Worm (Caenorhabditis elegans) whole organism, midembryonic: ENCODE data around the gene snx-6.

ENCODE experiments used
- ref-1 ChIP-seq: fragments of 200-800 bp; sonication (Bioruptor generic); conservative IDR thresholded peaks from 2 replicates; pipeline ENCODE4 v1.3.6; 2022; ENCODE audit warnings: missing genetic modification reagents, missing genetic modification characterization, missing compliant biosample characterization
- tab-1 ChIP-seq: fragments of 200-800 bp; sonication (Bioruptor generic); IDR thresholded peaks from 2 replicates; pipeline ENCODE4 v1.3.6; 2022; ENCODE audit warnings: missing genetic modification characterization, missing compliant biosample characterization
- ztf-23 ChIP-seq: fragments of 200-800 bp; sonication (Bioruptor generic); IDR thresholded peaks from 2 replicates; pipeline ENCODE4 v1.3.6; 2022; ENCODE audit warnings: missing genetic modification reagents, missing genetic modification characterization, missing compliant biosample characterization

DNA sequence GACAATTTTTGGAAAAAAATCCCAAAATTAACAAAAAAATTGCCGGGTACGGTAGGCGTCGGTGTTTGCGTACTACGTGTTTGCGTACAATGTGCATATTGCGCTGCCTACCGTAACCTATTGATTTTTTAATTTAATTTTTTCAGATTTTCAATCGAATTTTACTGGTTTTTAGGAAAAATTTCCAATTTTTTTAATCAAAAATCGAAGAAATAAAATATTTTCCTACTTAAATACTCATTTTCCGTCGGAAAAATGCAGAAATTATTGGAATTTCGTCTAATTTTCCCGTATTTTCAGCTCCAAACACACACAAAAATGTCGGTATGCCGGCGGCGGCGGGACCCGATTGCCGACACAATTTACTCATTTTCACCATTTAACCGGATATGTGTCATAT lies 6.1 kb upstream of the snx-6 start, which contains the start of gene Y59A8B.21:
- no peak for TF ChIP-seq tab-1 (GFP tag; lab: Robert Waterston, UW)
- TF ChIP-seq ztf-23 (GFP tag; lab: Robert Waterston, UW), result no peak
- no peak for TF ChIP-seq ref-1 (GFP tag; lab: Robert Waterston, UW)
